Worm (Caenorhabditis elegans): ENCODE data around the gene AC8.10.

- no peak for TF ChIP-seq fos-1 (tag; optimal IDR thresholded peaks at IDR 0.05)
- TF ChIP-seq ztf-4 (tag; optimal IDR thresholded peaks at IDR 0.05), result no peak
- TF ChIP-seq nhr-19 (GFP tag; conservative IDR thresholded peaks at IDR 0.05), result no peak
- no peak for TF ChIP-seq lin-35 (GFP tag; optimal IDR thresholded peaks at IDR 0.05)
- TF ChIP-seq nhr-76 (tag; optimal IDR thresholded peaks at IDR 0.05), result no peak
- no peak for TF ChIP-seq sox-4 (tag; optimal IDR thresholded peaks at IDR 0.05)
- TF ChIP-seq C04F5.9 (tag; optimal IDR thresholded peaks at IDR 0.05), result no peak
- no peak for TF ChIP-seq ceh-63 (GFP tag; optimal IDR thresholded peaks at IDR 0.05)
- no peak for TF ChIP-seq fkh-10 (GFP tag; optimal IDR thresholded peaks at IDR 0.05)
- TF ChIP-seq mep-1 (tag; optimal IDR thresholded peaks at IDR 0.05), result no peak
- no peak for TF ChIP-seq unc-86 (tag; optimal IDR thresholded peaks at IDR 0.05)
- TF ChIP-seq F16B12.6 (tag; optimal IDR thresholded peaks at IDR 0.05), result no peak
- no peak for TF ChIP-seq pag-3 (tag; optimal IDR thresholded peaks at IDR 0.05; ENCODE audit: borderline replicate concordance, insufficient read depth)
Observed at ce11 chrX:196403-196802, 42.6 kb downstream of the AC8.10 start.

Data from whole organism, L1 larva.